Worm (Caenorhabditis elegans) whole organism, early embryonic: ENCODE data around the gene nhr-67.

Experiments
- F13C5.2 ChIP-seq: sonication (generic microtip); optimal IDR thresholded peaks from 2 replicates; lab custom pipeline; 2017; ENCODE audit warnings: mild to moderate bottlenecking, missing genetic modification characterization, inconsistent platforms, missing compliant biosample characterization
- ama-1 ChIP-seq: fragments of 150-350 bp; optimal IDR thresholded peaks from 2 replicates; lab custom pipeline; 2014
- ceh-36 ChIP-seq: sonication (generic microtip); optimal IDR thresholded peaks from 2 replicates; lab custom pipeline; 2016; ENCODE audit warnings: missing genetic modification characterization, inconsistent platforms, missing compliant biosample characterization
- sea-1 ChIP-seq: fragments of 200-800 bp; sonication (Bioruptor generic); conservative IDR thresholded peaks from 2 replicates; pipeline ENCODE4 v1.3.6; 2022; ENCODE audit warnings: missing genetic modification characterization, missing compliant biosample characterization

ce11 chrIV:11125200-11125599 lies 44.3 kb upstream of the nhr-67 start:
- no peak for TF ChIP-seq ama-1 (lab: Kevin White, UChicago)
- no peak for TF ChIP-seq ceh-36 (tag; lab: Kevin White, UChicago)
- peak; percentile 6 for TF ChIP-seq F13C5.2 (tag; lab: Kevin White, UChicago)
- TF ChIP-seq sea-1 (GFP tag; lab: Robert Waterston, UW), result no peak
